Fruit fly (Drosophila melanogaster) whole organism, pupa: ENCODE data around the gene Gclm.

Experiments used
- CG10348 ChIP-seq: fragments of 200-800 bp; sonication (Bioruptor generic); IDR thresholded peaks from 2 replicates; pipeline ENCODE4 v1.3.6; 2022; ENCODE audit warnings: missing biosample characterization, missing genetic modification characterization
- CG12605 ChIP-seq: fragments of 200-800 bp; sonication (Bioruptor generic); IDR thresholded peaks from 2 replicates; pipeline ENCODE4 v1.3.6; 2022; ENCODE audit warnings: missing biosample characterization, missing genetic modification characterization
- CG13204 ChIP-seq: fragments of 200-800 bp; sonication (Bioruptor generic); optimal IDR thresholded peaks from 2 replicates; lab custom pipeline; 2018; ENCODE audit warnings: missing biosample characterization, mild to moderate bottlenecking, missing genetic modification characterization, moderate library complexity
- CG14655 ChIP-seq: fragments of 200-800 bp; sonication (Bioruptor generic); optimal IDR thresholded peaks from 3 replicates; lab custom pipeline; 2017; ENCODE audit warnings: mild to moderate bottlenecking, missing biosample characterization, missing genetic modification reagents, missing genetic modification characterization
- CG15710 ChIP-seq: fragments of 200-800 bp; sonication (Bioruptor generic); optimal IDR thresholded peaks from 2 replicates; lab custom pipeline; 2018; ENCODE audit warnings: missing biosample characterization, mild to moderate bottlenecking, missing genetic modification characterization, moderate library complexity
- CG17806 ChIP-seq: fragments of 200-800 bp; sonication (Bioruptor generic); optimal IDR thresholded peaks from 2 replicates; lab custom pipeline; 2018; ENCODE audit warnings: missing biosample characterization, mild to moderate bottlenecking, missing genetic modification characterization, moderate library complexity
- CG32121 ChIP-seq: fragments of 200-800 bp; sonication (Bioruptor generic); IDR thresholded peaks from 2 replicates; pipeline ENCODE4 v1.3.6; 2022; ENCODE audit warnings: missing biosample characterization, missing genetic modification characterization
- CG34367 ChIP-seq: fragments of 200-800 bp; sonication (Bioruptor generic); optimal IDR thresholded peaks from 2 replicates; lab custom pipeline; 2018; ENCODE audit warnings: missing biosample characterization, mild to moderate bottlenecking, missing genetic modification characterization
- CG4496 ChIP-seq: fragments of 200-800 bp; sonication (Bioruptor generic); IDR thresholded peaks from 3 replicates; pipeline ENCODE4 v1.3.6; 2022; ENCODE audit warnings: missing biosample characterization, missing genetic modification characterization
- CG8159 ChIP-seq: fragments of 200-800 bp; sonication (Bioruptor generic); optimal IDR thresholded peaks from 3 replicates; lab custom pipeline; 2018; ENCODE audit warnings: missing biosample characterization, mild to moderate bottlenecking, missing genetic modification characterization, moderate library complexity
- CG8301 ChIP-seq: fragments of 200-800 bp; sonication (Bioruptor generic); optimal IDR thresholded peaks from 2 replicates; lab custom pipeline; 2018; ENCODE audit warnings: missing biosample characterization, mild to moderate bottlenecking, missing genetic modification characterization
- CG9948 ChIP-seq: fragments of 200-800 bp; sonication (Bioruptor generic); optimal IDR thresholded peaks from 2 replicates; lab custom pipeline; 2018; ENCODE audit warnings: missing biosample characterization, mild to moderate bottlenecking, missing genetic modification characterization, moderate library complexity
- D1 ChIP-seq: fragments of 200-800 bp; sonication (Bioruptor generic); optimal IDR thresholded peaks from 2 replicates; lab custom pipeline; 2018; ENCODE audit warnings: missing biosample characterization, mild to moderate bottlenecking, missing genetic modification characterization, moderate library complexity
- EcR ChIP-seq: fragments of 200-800 bp; sonication (Bioruptor generic); optimal IDR thresholded peaks from 3 replicates; lab custom pipeline; 2019; ENCODE audit warnings: missing biosample characterization, missing genetic modification characterization, mild to moderate bottlenecking, moderate library complexity, missing genetic modification reagents
- Ets98B ChIP-seq: fragments of 200-800 bp; sonication (Bioruptor generic); IDR thresholded peaks from 2 replicates; pipeline ENCODE4 v1.3.6; 2022; ENCODE audit warnings: missing biosample characterization, missing genetic modification characterization
- Pif1A ChIP-seq: fragments of 200-800 bp; sonication (Bioruptor generic); optimal IDR thresholded peaks from 3 replicates; lab custom pipeline; 2016; ENCODE audit warnings: missing biosample characterization, missing genetic modification characterization
- Pif1B ChIP-seq: fragments of 200-800 bp; sonication (Bioruptor generic); optimal IDR thresholded peaks from 3 replicates; lab custom pipeline; 2016; ENCODE audit warnings: missing biosample characterization, missing genetic modification characterization
- Snoo ChIP-seq: fragments of 200-800 bp; sonication (Bioruptor generic); optimal IDR thresholded peaks from 3 replicates; lab custom pipeline; 2017; ENCODE audit warnings: missing biosample characterization, mild to moderate bottlenecking, missing genetic modification characterization, inconsistent platforms
- fd96Ca ChIP-seq: fragments of 200-800 bp; sonication (Bioruptor generic); IDR thresholded peaks from 3 replicates; pipeline ENCODE4 v1.3.6; 2022; ENCODE audit warnings: missing biosample characterization, missing genetic modification characterization
- gl ChIP-seq: fragments of 200-800 bp; sonication (Bioruptor generic); optimal IDR thresholded peaks from 2 replicates; lab custom pipeline; 2018; ENCODE audit warnings: missing biosample characterization, mild to moderate bottlenecking, missing genetic modification characterization
- rn ChIP-seq: fragments of 200-800 bp; sonication (Bioruptor generic); IDR thresholded peaks from 2 replicates; pipeline ENCODE4 v1.3.6; 2022; ENCODE audit warnings: missing biosample characterization, missing genetic modification characterization

The Gclm gene

dm6 chr3R:22686336-22686874 lies at the start of gene Gclm, which contains the start of gene CG17625:
Gene Gclm, minus strand, starts transcription at chr3R:22686510.
Gene CG17625, plus strand, starts transcription at chr3R:22686849.
- TF ChIP-seq CG15710 (peak; percentile 32), CG10348 (GFP tag; lab: Robert Waterston, UW) (no peak), Pif1A (GFP tag; lab: Kevin White, UChicago) (no peak), CG12605 (GFP tag; lab: Robert Waterston, UW) (peak; percentile 71), CG13204 (no peak), gl (tag; lab: Kevin White, UChicago) (peak; percentile 55), CG17806 (peak; percentile 1), CG8159 (tag; lab: Kevin White, UChicago) (peak; percentile 26), Pif1B (GFP tag; lab: Kevin White, UChicago) (no peak), CG8301 (tag; lab: Kevin White, UChicago) (peak; percentile 19), Ets98B (GFP tag; lab: Robert Waterston, UW) (peak; percentile 45; the same call in 1 of the 2 replicates), CG32121 (GFP tag; lab: Robert Waterston, UW) (peak; percentile 49; the same call in 1 of the 2 replicates), rn (no peak), EcR (GFP tag; lab: Kevin White, UChicago) (no peak), CG4496 (GFP tag; lab: Robert Waterston, UW) (peak; percentile 20; the same call in 1 of the 3 replicates), CG9948 (tag; lab: Kevin White, UChicago) (peak; percentile 1), Snoo (tag; lab: Kevin White, UChicago) (peak; percentile 52), CG34367 (tag; lab: Kevin White, UChicago) (peak; percentile 2), D1 (tag; lab: Kevin White, UChicago) (no peak), CG14655 (GFP tag; lab: Kevin White, UChicago) (no peak), fd96Ca (GFP tag; lab: Robert Waterston, UW) (0 out of 3 replicates have a peak, but pooled peaks have one; percentile 58)

- no peak for TF ChIP-seq fd96Ca (GFP tag; lab: Robert Waterston, UW)
- no peak for TF ChIP-seq Snoo (tag; lab: Kevin White, UChicago)
- TF ChIP-seq Ets98B (GFP tag; lab: Robert Waterston, UW) = no peak
- no peak for TF ChIP-seq Pif1A (GFP tag; lab: Kevin White, UChicago)
- no peak for TF ChIP-seq CG13204
- TF ChIP-seq D1 (tag; lab: Kevin White, UChicago) = no peak
- no peak for TF ChIP-seq Pif1B (GFP tag; lab: Kevin White, UChicago)
- TF ChIP-seq gl (tag; lab: Kevin White, UChicago) = no peak
- no peak for TF ChIP-seq rn
- TF ChIP-seq CG14655 (GFP tag; lab: Kevin White, UChicago) = no peak
- TF ChIP-seq CG12605 (GFP tag; lab: Robert Waterston, UW) = no peak
- no peak for TF ChIP-seq EcR (GFP tag; lab: Kevin White, UChicago)
- no peak for TF ChIP-seq CG10348 (GFP tag; lab: Robert Waterston, UW)
- no peak for TF ChIP-seq CG4496 (GFP tag; lab: Robert Waterston, UW)
Observed at dm6 chr3R:22733751-22734150, 47.4 kb upstream of the Gclm start, which contains the start of gene Takl2. Gene Takl2, minus strand, starts transcription at chr3R:22733851.

dm6 chr3R:22732995-22733394 lies 46.7 kb upstream of the Gclm start:
- TF ChIP-seq fd96Ca (GFP tag; lab: Robert Waterston, UW) = no peak
- TF ChIP-seq CG14655 (GFP tag; lab: Kevin White, UChicago) = no peak
- TF ChIP-seq CG32121 (GFP tag; lab: Robert Waterston, UW) = no peak

dm6 chr3R:22727857-22728256 lies 41.5 kb upstream of the Gclm start:
- TF ChIP-seq Pif1B (GFP tag; lab: Kevin White, UChicago) (no peak), CG4496 (GFP tag; lab: Robert Waterston, UW) (peak; percentile 80), CG17806 (peak; percentile 27), Snoo (tag; lab: Kevin White, UChicago) (no peak), CG12605 (GFP tag; lab: Robert Waterston, UW) (peak; percentile 55; the same call in 1 of the 2 replicates), Ets98B (GFP tag; lab: Robert Waterston, UW) (peak; percentile 70), rn (0 out of 2 replicates have a peak, but pooled peaks have one; percentile 6), CG14655 (GFP tag; lab: Kevin White, UChicago) (no peak), D1 (tag; lab: Kevin White, UChicago) (no peak), CG8301 (tag; lab: Kevin White, UChicago) (peak; percentile 64), CG32121 (GFP tag; lab: Robert Waterston, UW) (peak; percentile 51; the same call in 1 of the 2 replicates), CG10348 (GFP tag; lab: Robert Waterston, UW) (no peak), CG9948 (tag; lab: Kevin White, UChicago) (peak; percentile 53), fd96Ca (GFP tag; lab: Robert Waterston, UW) (no peak), CG34367 (tag; lab: Kevin White, UChicago) (peak; percentile 31), CG15710 (no peak), Pif1A (GFP tag; lab: Kevin White, UChicago) (no peak), EcR (GFP tag; lab: Kevin White, UChicago) (no peak), CG8159 (tag; lab: Kevin White, UChicago) (no peak), gl (tag; lab: Kevin White, UChicago) (no peak), CG13204 (no peak)

- no peak for TF ChIP-seq CG14655 (GFP tag; lab: Kevin White, UChicago)
- TF ChIP-seq CG17806 = no peak
- TF ChIP-seq CG15710 = no peak
- TF ChIP-seq D1 (tag; lab: Kevin White, UChicago) = no peak
- TF ChIP-seq CG13204 = no peak
- no peak for TF ChIP-seq gl (tag; lab: Kevin White, UChicago)
Observed at dm6 chr3R:22727456-22727833, 41.1 kb upstream of the Gclm start.
